Worm (Caenorhabditis elegans): ENCODE data around the gene sec-6.
A peak's percentile ranks its signal among the peaks of the same experiment; 100 is the strongest.
"Not testable (repeated sequence)": the region's sequence is repeated elsewhere in the genome, so short reads cannot be mapped to it uniquely, and the experiment has no call there.

Gene sec-6

ce11 chrII:5350357-5350756, 9.0 kb upstream of the sec-6 start, which contains the start of gene F09E5.8:
TSS of gene F09E5.8 (plus strand) at chrII:5350669.
- TF ChIP-seq elt-1 (tag; optimal IDR thresholded peaks at IDR 0.05); sma-3 (GFP tag; optimal IDR thresholded peaks at IDR 0.05); snpc-4 (tag; optimal IDR thresholded peaks at IDR 0.05): not testable (repeated sequence)

DNA sequence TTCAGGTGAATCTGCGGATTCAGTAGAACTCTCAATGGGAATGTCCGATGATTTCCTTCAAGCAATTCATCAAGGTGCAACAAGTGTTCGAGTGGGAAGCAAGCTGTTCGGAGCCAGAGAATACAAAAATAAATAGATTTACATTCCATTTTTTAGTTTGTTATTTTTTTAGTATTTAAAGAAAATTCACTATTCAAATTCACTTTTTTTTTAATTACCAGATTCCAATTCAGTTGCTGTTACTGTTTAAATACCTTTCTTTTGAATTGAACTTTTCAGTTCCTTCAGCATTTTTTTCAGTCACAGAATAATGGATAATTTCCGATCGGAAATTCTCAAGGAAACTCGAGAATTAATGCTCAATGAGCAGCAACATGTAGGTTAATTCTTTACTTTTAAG, 7.6 kb upstream of the sec-6 start, which contains the start of gene F09E5.7:
F09E5.7 (plus strand) TSS at position 301 of the 400 bp plus-strand sequence.
- no peak for TF ChIP-seq mdl-1 (tag; optimal IDR thresholded peaks at IDR 0.05)
- no peak for TF ChIP-seq ceh-16 (tag; optimal IDR thresholded peaks at IDR 0.05)
- TF ChIP-seq Y55F3AM.14 (GFP tag; optimal IDR thresholded peaks at IDR 0.05) = no peak
- TF ChIP-seq unc-62 (GFP tag; optimal IDR thresholded peaks at IDR 0.05) = no peak
- no peak for TF ChIP-seq mab-5 (tag; optimal IDR thresholded peaks at IDR 0.05)
- no peak for TF ChIP-seq mbf-1 (tag; optimal IDR thresholded peaks at IDR 0.05)
- no peak for TF ChIP-seq aly-2 (tag; optimal IDR thresholded peaks at IDR 0.05)
- no peak for TF ChIP-seq elt-3 (tag; optimal IDR thresholded peaks at IDR 0.05)
- no peak for TF ChIP-seq ceh-82 (tag; optimal IDR thresholded peaks at IDR 0.05)
- TF ChIP-seq zag-1 (tag; optimal IDR thresholded peaks at IDR 0.05) = no peak
- TF ChIP-seq crh-2 (tag; optimal IDR thresholded peaks at IDR 0.05) = no peak
- no peak for TF ChIP-seq F13H6.1 (tag; optimal IDR thresholded peaks at IDR 0.05)
- no peak for TF ChIP-seq blmp-1 (tag; optimal IDR thresholded peaks at IDR 0.05; ENCODE audit: insufficient read depth)
- no peak for TF ChIP-seq gmeb-1 (tag; optimal IDR thresholded peaks at IDR 0.05)
- TF ChIP-seq nhr-77 (tag; optimal IDR thresholded peaks at IDR 0.05) = no peak
- TF ChIP-seq peb-1 (tag; optimal IDR thresholded peaks at IDR 0.05) = no peak
- no peak for TF ChIP-seq nhr-25 (tag; optimal IDR thresholded peaks at IDR 0.05)
- no peak for TF ChIP-seq ama-1 (optimal IDR thresholded peaks at IDR 0.05)
- TF ChIP-seq sem-4 (tag; optimal IDR thresholded peaks at IDR 0.05) = no peak
- TF ChIP-seq unc-55 (GFP tag; optimal IDR thresholded peaks at IDR 0.05) = no peak

DNA sequence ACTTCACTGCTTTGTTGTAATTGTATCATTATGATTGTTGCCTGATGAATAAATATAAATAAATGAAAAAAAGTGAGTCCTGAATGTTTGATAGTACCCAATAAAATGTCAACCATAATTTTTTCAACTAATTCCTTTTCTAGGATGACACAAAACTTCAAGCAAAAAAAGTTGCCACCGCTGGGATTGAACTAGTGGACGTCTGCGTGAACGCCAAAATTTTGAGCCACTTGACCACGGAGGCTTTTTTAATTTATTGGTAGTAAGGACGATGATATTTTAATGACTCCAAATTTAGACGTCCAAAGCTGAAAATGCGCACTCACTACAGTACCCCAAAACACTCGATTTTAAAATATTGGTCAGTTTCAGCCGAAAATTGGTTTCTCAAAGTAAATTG, 5.7 kb upstream of the sec-6 start:
- no peak for TF ChIP-seq nhr-23 (tag; optimal IDR thresholded peaks at IDR 0.05)
- TF ChIP-seq nhr-129 (tag; optimal IDR thresholded peaks at IDR 0.05) = no peak
- TF ChIP-seq nhr-6 (tag; optimal IDR thresholded peaks at IDR 0.05) = no peak
- TF ChIP-seq lsy-2 (tag; optimal IDR thresholded peaks at IDR 0.05) = peak in 1 of 2 experiments; percentile 22
- peak; percentile 17 for TF ChIP-seq sma-9 (GFP tag; optimal IDR thresholded peaks at IDR 0.05)
- no peak for TF ChIP-seq sma-9 (tag; optimal IDR thresholded peaks at IDR 0.05)
- TF ChIP-seq Y55F3AM.14 (GFP tag; optimal IDR thresholded peaks at IDR 0.05) = peak; percentile 25
- peak; percentile 22 for TF ChIP-seq sma-3 (GFP tag; optimal IDR thresholded peaks at IDR 0.05)
- no peak for TF ChIP-seq fos-1 (tag; optimal IDR thresholded peaks at IDR 0.05)

DNA sequence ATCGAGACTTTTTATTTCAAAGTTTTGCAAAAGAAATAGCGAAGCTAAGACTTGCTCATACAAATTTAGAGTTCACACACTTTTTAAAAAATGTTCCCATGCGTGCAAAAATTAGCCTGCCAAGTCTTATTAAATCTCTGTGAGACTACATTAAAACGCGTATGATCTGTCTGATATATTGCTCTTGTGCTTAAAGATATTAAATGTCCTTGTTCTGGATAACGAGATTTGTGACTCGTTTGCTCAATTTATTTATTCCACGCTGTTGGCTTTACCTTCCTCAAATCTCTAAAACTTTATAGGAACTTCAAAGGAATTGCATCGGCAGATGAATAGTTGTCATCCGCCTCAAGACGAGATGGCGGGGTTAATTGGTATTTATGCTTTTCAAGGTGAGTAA, 4.0 kb upstream of the sec-6 start, which contains the start of gene srg-69:
srg-69 (plus strand) TSS at position 301 of the 400 bp plus-strand sequence.
- TF ChIP-seq alr-1 (tag; optimal IDR thresholded peaks at IDR 0.05) (no peak), C34F6.9 (tag; optimal IDR thresholded peaks at IDR 0.05) (no peak), sma-3 (GFP tag; optimal IDR thresholded peaks at IDR 0.05) (no peak), crh-2 (tag; optimal IDR thresholded peaks at IDR 0.05) (no peak), skn-1 (tag; optimal IDR thresholded peaks at IDR 0.05) (no peak), egl-27 (tag; optimal IDR thresholded peaks at IDR 0.05) (no peak), blmp-1 (tag; optimal IDR thresholded peaks at IDR 0.05; ENCODE audit: insufficient read depth) (no peak), ZK546.5 (tag; optimal IDR thresholded peaks at IDR 0.05) (no peak)

- TF ChIP-seq nhr-6 (tag; optimal IDR thresholded peaks at IDR 0.05) (no peak), gmeb-1 (tag; optimal IDR thresholded peaks at IDR 0.05) (peak; percentile 83), egl-27 (tag; optimal IDR thresholded peaks at IDR 0.05) (no peak), nhr-11 (tag; optimal IDR thresholded peaks at IDR 0.05) (no peak), snpc-4 (tag; optimal IDR thresholded peaks at IDR 0.05) (peak; percentile 54), nhr-237 (tag; optimal IDR thresholded peaks at IDR 0.05) (peak; percentile 52), ZK546.5 (tag; optimal IDR thresholded peaks at IDR 0.05) (peak; percentile 29), lsy-2 (tag; optimal IDR thresholded peaks at IDR 0.05) (peak; percentile 59 to 85), peb-1 (tag; optimal IDR thresholded peaks at IDR 0.05) (no peak), unc-39 (tag; optimal IDR thresholded peaks at IDR 0.05) (no peak), zag-1 (tag; optimal IDR thresholded peaks at IDR 0.05) (peak; percentile 72), dmd-4 (tag; optimal IDR thresholded peaks at IDR 0.05) (no peak), ceh-82 (tag; optimal IDR thresholded peaks at IDR 0.05) (peak; percentile 43), crh-2 (tag; optimal IDR thresholded peaks at IDR 0.05) (peak; percentile 81), elt-1 (tag; optimal IDR thresholded peaks at IDR 0.05) (no peak), nhr-12 (tag; optimal IDR thresholded peaks at IDR 0.05) (no peak), ztf-4 (tag; optimal IDR thresholded peaks at IDR 0.05) (peak; percentile 63), unc-62 (GFP tag; optimal IDR thresholded peaks at IDR 0.05) (no peak), fos-1 (tag; optimal IDR thresholded peaks at IDR 0.05) (peak; percentile 56), blmp-1 (tag; optimal IDR thresholded peaks at IDR 0.05; ENCODE audit: insufficient read depth) (peak; percentile 10), ztf-1 (GFP tag; conservative IDR thresholded peaks at IDR 0.05) (no peak), nhr-77 (tag; optimal IDR thresholded peaks at IDR 0.05) (no peak), lin-13 (GFP tag; optimal IDR thresholded peaks at IDR 0.05) (peak; percentile 86), R02D3.7 (tag; optimal IDR thresholded peaks at IDR 0.05) (peak; percentile 87), nhr-25 (tag; optimal IDR thresholded peaks at IDR 0.05) (peak; percentile 53), F13H6.1 (tag; optimal IDR thresholded peaks at IDR 0.05) (peak; percentile 83)
Measured at ce11 chrII:5358137-5358745, 1.1 kb upstream of the sec-6 start, which contains the start of the genes F09E5.11 and bmy-1. TSS of gene F09E5.11 (minus strand) at chrII:5358187. TSS of gene bmy-1 (plus strand) at chrII:5358695.

Data from whole organism, L2 larva.